Fruit fly (Drosophila melanogaster) whole organism, prepupa: Measurements from ENCODE around the gene Oatp33Ea.

Experiments used
- Blimp-1 ChIP-seq: fragments of 200-800 bp; sonication (Bioruptor generic); optimal IDR thresholded peaks from 3 replicates; lab custom pipeline; 2017; ENCODE audit warnings: missing biosample characterization, missing genetic modification characterization, mild to moderate bottlenecking, moderate library complexity, missing genetic modification reagents
- CG10631 ChIP-seq: fragments of 200-800 bp; sonication (Bioruptor generic); optimal IDR thresholded peaks from 2 replicates; lab custom pipeline; 2016; ENCODE audit warnings: missing biosample characterization, missing genetic modification characterization
- CG11294 ChIP-seq: fragments of 200-800 bp; sonication (Bioruptor generic); IDR thresholded peaks from 2 replicates; pipeline ENCODE4 v1.3.6; 2022; ENCODE audit warnings: missing biosample characterization, missing genetic modification characterization
- CG11902 ChIP-seq: fragments of 200-800 bp; sonication (Bioruptor generic); optimal IDR thresholded peaks from 3 replicates; lab custom pipeline; 2016; ENCODE audit warnings: missing biosample characterization, missing genetic modification characterization
- CG15336 ChIP-seq: fragments of 200-800 bp; sonication (Bioruptor generic); IDR thresholded peaks from 2 replicates; pipeline ENCODE4 v1.3.6; 2022; ENCODE audit warnings: missing biosample characterization, missing genetic modification characterization
- CG16779 ChIP-seq: fragments of 200-800 bp; sonication (Bioruptor generic); optimal IDR thresholded peaks from 3 replicates; lab custom pipeline; 2017; ENCODE audit warnings: missing biosample characterization, mild to moderate bottlenecking, missing genetic modification characterization
- CG3032 ChIP-seq: fragments of 200-800 bp; optimal IDR thresholded peaks from 2 replicates; lab custom pipeline; 2019; ENCODE audit warnings: missing biosample characterization, mild to moderate bottlenecking, missing genetic modification characterization, moderate library complexity
- CG31627 ChIP-seq: fragments of 200-800 bp; sonication (Bioruptor generic); optimal IDR thresholded peaks from 3 replicates; lab custom pipeline; 2016; ENCODE audit warnings: missing biosample characterization, missing genetic modification characterization
- CG32006 ChIP-seq: fragments of 200-800 bp; sonication (Bioruptor generic); optimal IDR thresholded peaks from 3 replicates; lab custom pipeline; 2017; ENCODE audit warnings: missing biosample characterization, mild to moderate bottlenecking, missing genetic modification characterization
- CG6792 ChIP-seq: fragments of 200-800 bp; sonication (Bioruptor generic); optimal IDR thresholded peaks from 3 replicates; lab custom pipeline; 2016; ENCODE audit warnings: missing biosample characterization, missing genetic modification characterization
- CG6808 ChIP-seq: fragments of 200-800 bp; sonication (Bioruptor generic); optimal IDR thresholded peaks from 3 replicates; lab custom pipeline; 2017; ENCODE audit warnings: missing biosample characterization, missing genetic modification characterization, mild to moderate bottlenecking, moderate library complexity, missing genetic modification reagents
- CG6854 ChIP-seq: fragments of 200-800 bp; sonication (Bioruptor generic); optimal IDR thresholded peaks from 2 replicates; lab custom pipeline; 2017; ENCODE audit warnings: missing biosample characterization, mild to moderate bottlenecking, missing genetic modification characterization
- CG7368 ChIP-seq: fragments of 200-800 bp; sonication (Bioruptor generic); optimal IDR thresholded peaks from 3 replicates; lab custom pipeline; 2016; ENCODE audit warnings: missing biosample characterization, missing genetic modification characterization
- CG8119 ChIP-seq: fragments of 200-800 bp; sonication (Bioruptor generic); IDR thresholded peaks from 3 replicates; pipeline ENCODE4 v1.3.6; 2022; ENCODE audit warnings: missing biosample characterization, missing genetic modification characterization
- CG8319 ChIP-seq: fragments of 200-800 bp; sonication (Bioruptor generic); optimal IDR thresholded peaks from 3 replicates; lab custom pipeline; 2016; ENCODE audit warnings: missing biosample characterization, missing genetic modification characterization
- CG8632 ChIP-seq: fragments of 200-800 bp; sonication (Bioruptor generic); optimal IDR thresholded peaks from 3 replicates; lab custom pipeline; 2016; ENCODE audit warnings: missing biosample characterization, missing genetic modification characterization
- CG9139 ChIP-seq: fragments of 200-800 bp; sonication (Bioruptor generic); optimal IDR thresholded peaks from 3 replicates; lab custom pipeline; 2017; ENCODE audit warnings: missing biosample characterization, mild to moderate bottlenecking, missing genetic modification characterization
- Eip75B ChIP-seq: fragments of 200-800 bp; sonication (Bioruptor generic); optimal IDR thresholded peaks from 3 replicates; lab custom pipeline; 2016; ENCODE audit warnings: missing biosample characterization, missing genetic modification characterization
- Eip78C ChIP-seq: fragments of 200-800 bp; sonication (Bioruptor generic); peaks from one replicate; lab custom pipeline; 2016; ENCODE audit warnings: missing biosample characterization, missing genetic modification characterization
- Eip93F ChIP-seq: fragments of 200-800 bp; sonication (Bioruptor generic); optimal IDR thresholded peaks from 2 replicates; lab custom pipeline; 2016; ENCODE audit warnings: missing biosample characterization, mild to moderate bottlenecking, missing genetic modification characterization
- Ets21C ChIP-seq: fragments of 200-800 bp; sonication (Bioruptor generic); optimal IDR thresholded peaks from 3 replicates; lab custom pipeline; 2016; ENCODE audit warnings: missing biosample characterization, missing genetic modification characterization
- Gug ChIP-seq: fragments of 200-800 bp; sonication (Bioruptor generic); IDR thresholded peaks from 2 replicates; pipeline ENCODE4 v1.3.6; 2022; ENCODE audit warnings: missing biosample characterization, missing genetic modification characterization
- Hr38 ChIP-seq: sonication (Bioruptor generic); optimal IDR thresholded peaks from 2 replicates; lab custom pipeline; 2016; ENCODE audit warnings: missing biosample characterization, missing genetic modification characterization
- Hr4 ChIP-seq: fragments of 200-800 bp; sonication (Bioruptor generic); optimal IDR thresholded peaks from 3 replicates; lab custom pipeline; 2016; ENCODE audit warnings: missing biosample characterization, missing genetic modification characterization
- Lpt ChIP-seq: fragments of 200-800 bp; sonication (Bioruptor generic); optimal IDR thresholded peaks from 3 replicates; lab custom pipeline; 2016; ENCODE audit warnings: missing biosample characterization, missing genetic modification characterization
- Met ChIP-seq: fragments of 200-800 bp; sonication (Bioruptor generic); optimal IDR thresholded peaks from 3 replicates; lab custom pipeline; 2016; ENCODE audit warnings: missing biosample characterization, missing genetic modification characterization
- OdsH ChIP-seq: fragments of 200-800 bp; sonication (Bioruptor generic); optimal IDR thresholded peaks from 3 replicates; lab custom pipeline; 2016; ENCODE audit warnings: missing biosample characterization, missing genetic modification characterization
- Smox ChIP-seq: fragments of 200-800 bp; sonication (Bioruptor generic); optimal IDR thresholded peaks from 3 replicates; lab custom pipeline; 2016; ENCODE audit warnings: missing biosample characterization, missing genetic modification characterization
- Sox102F ChIP-seq: fragments of 200-800 bp; sonication (Bioruptor generic); optimal IDR thresholded peaks from 2 replicates; lab custom pipeline; 2016; ENCODE audit warnings: missing biosample characterization, mild to moderate bottlenecking, missing genetic modification characterization
- acj6 ChIP-seq: fragments of 200-800 bp; sonication (Bioruptor generic); optimal IDR thresholded peaks from 3 replicates; lab custom pipeline; 2016; ENCODE audit warnings: missing biosample characterization, missing genetic modification characterization
- cyc ChIP-seq: fragments of 200-800 bp; sonication (Bioruptor generic); optimal IDR thresholded peaks from 3 replicates; lab custom pipeline; 2016; ENCODE audit warnings: missing biosample characterization, missing genetic modification characterization
- dac ChIP-seq: fragments of 200-800 bp; sonication (Bioruptor generic); optimal IDR thresholded peaks from 2 replicates; lab custom pipeline; 2017; ENCODE audit warnings: missing biosample characterization, mild to moderate bottlenecking, missing genetic modification characterization
- dsx ChIP-seq: fragments of 200-800 bp; optimal IDR thresholded peaks from 3 replicates; lab custom pipeline; 2019; ENCODE audit warnings: missing biosample characterization, mild to moderate bottlenecking, missing genetic modification characterization, moderate library complexity; ENCODE audit not compliant: poor library complexity, severe bottlenecking
- esn ChIP-seq: fragments of 200-800 bp; sonication (Bioruptor generic); optimal IDR thresholded peaks from 2 replicates; lab custom pipeline; 2016; ENCODE audit warnings: missing biosample characterization, mild to moderate bottlenecking, missing genetic modification characterization, moderate library complexity
- fd85E ChIP-seq: fragments of 200-800 bp; sonication (Bioruptor generic); optimal IDR thresholded peaks from 3 replicates; lab custom pipeline; 2016; ENCODE audit warnings: missing biosample characterization, missing genetic modification characterization
- fkh ChIP-seq: fragments of 200-800 bp; sonication (Bioruptor generic); optimal IDR thresholded peaks from 3 replicates; lab custom pipeline; 2017; ENCODE audit warnings: missing biosample characterization, mild to moderate bottlenecking, missing genetic modification characterization, moderate library complexity
- lz ChIP-seq: fragments of 200-800 bp; sonication (Bioruptor generic); optimal IDR thresholded peaks from 3 replicates; lab custom pipeline; 2016; ENCODE audit warnings: missing biosample characterization, missing genetic modification characterization
- spab ChIP-seq: fragments of 200-800 bp; sonication (Bioruptor generic); optimal IDR thresholded peaks from 2 replicates; lab custom pipeline; 2017; ENCODE audit warnings: missing biosample characterization, mild to moderate bottlenecking, missing genetic modification characterization, missing genetic modification reagents

Gene Oatp33Ea

DNA sequence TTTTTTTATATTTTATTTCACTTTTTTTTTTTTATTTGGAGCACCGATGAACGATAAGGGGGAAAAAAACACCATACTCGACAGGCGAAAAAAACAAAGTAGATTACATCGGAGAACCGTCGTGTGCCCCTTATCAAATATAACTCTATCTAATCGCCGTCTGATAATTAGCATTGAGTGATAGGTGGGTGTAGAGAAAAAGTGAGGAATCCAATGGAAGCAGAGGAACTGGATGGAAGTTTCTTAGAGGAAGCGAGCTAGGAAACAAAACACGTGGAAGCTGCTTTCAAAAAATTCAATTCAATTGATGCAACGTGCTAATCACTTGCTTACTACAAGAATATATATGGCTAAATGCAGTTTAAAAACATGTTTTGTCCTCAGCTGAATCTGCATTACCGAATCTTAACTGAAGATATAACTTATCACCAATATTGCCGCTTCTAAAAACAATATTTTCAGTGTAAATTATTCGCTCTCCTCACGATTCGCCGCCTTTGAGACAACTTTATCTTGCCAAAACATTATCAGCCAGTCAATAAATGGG, 48.1 kb upstream of the Oatp33Ea start (continued):
- peak; percentile 21 for TF ChIP-seq CG31627
- TF ChIP-seq Eip78C (GFP tag; lab: Kevin White, UChicago) = peak; percentile 51
- peak; percentile 3 for TF ChIP-seq Smox (GFP tag; lab: Kevin White, UChicago)

DNA sequence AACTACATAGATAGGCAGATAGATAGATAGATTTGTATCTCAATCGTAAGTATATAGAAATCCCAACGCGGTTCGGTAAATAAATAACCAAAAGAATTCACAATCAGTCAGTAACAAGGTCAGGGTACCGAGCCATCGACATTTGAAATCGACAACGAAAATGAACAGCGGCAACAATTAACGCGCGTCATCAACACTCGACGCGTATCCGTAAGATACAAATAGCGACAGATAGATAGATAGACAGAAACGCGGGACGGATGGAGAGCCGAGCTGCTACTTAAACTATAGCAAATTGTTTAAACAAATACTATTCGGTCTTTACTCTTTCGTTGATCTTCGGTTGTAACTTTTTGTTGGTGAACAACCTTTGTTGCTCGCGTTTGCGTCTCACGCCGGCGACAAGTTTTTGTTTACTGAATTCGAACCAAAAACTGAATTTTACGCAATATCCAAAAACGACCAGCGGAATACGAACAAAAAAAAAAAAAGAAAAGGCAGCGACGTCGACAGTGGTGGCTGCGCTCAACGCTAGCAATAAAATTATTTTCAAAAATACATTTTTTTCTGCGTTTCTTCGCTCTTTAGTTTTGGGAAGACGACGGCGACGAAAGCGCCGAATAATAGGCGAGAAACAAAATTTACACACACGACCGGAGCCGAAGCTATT, 47.5 kb upstream of the Oatp33Ea start:
- TF ChIP-seq fkh (GFP tag; lab: Kevin White, UChicago) (peak; percentile 53), Eip75B (GFP tag; lab: Kevin White, UChicago) (no peak), CG6854 (GFP tag; lab: Kevin White, UChicago) (no peak), fd85E (GFP tag; lab: Kevin White, UChicago) (no peak), CG3032 (tag; lab: Kevin White, UChicago) (no peak), CG8119 (GFP tag; lab: Robert Waterston, UW) (peak; percentile 42; the same call in 2 of the 3 replicates), CG15336 (GFP tag; lab: Robert Waterston, UW) (0 out of 2 replicates have a peak, but pooled peaks have one; percentile 17), Eip93F (GFP tag; lab: Kevin White, UChicago) (peak; percentile 82), Lpt (GFP tag; lab: Kevin White, UChicago) (no peak), Gug (GFP tag; lab: Robert Waterston, UW) (no peak)

DNA sequence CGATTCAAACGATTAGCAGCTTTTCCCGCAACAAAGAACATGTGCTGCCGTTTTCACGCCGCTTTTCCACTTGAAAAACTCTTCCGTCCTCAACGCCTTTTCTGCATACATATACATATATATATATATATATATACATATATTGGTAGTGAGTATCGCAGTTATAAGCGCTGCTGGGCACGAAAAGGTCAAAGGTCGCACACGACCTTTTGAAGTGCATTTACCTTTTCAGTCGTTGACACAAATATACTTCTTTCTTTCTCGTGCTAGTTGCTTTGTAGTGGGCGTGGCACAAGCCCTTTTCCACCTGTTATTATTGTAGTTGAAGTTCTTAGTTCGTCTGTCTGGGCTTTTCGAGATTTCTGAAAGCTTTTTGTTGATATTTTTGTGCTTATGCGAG, 43.7 kb upstream of the Oatp33Ea start:
- TF ChIP-seq CG7368 (GFP tag; lab: Kevin White, UChicago) (no peak), CG11902 (no peak), OdsH (GFP tag; lab: Kevin White, UChicago) (no peak), esn (no peak), CG10631 (GFP tag; lab: Kevin White, UChicago) (no peak), CG6792 (GFP tag; lab: Kevin White, UChicago) (no peak), dsx (GFP tag; lab: Kevin White, UChicago) (no peak), CG11294 (GFP tag; lab: Robert Waterston, UW) (no peak)

DNA sequence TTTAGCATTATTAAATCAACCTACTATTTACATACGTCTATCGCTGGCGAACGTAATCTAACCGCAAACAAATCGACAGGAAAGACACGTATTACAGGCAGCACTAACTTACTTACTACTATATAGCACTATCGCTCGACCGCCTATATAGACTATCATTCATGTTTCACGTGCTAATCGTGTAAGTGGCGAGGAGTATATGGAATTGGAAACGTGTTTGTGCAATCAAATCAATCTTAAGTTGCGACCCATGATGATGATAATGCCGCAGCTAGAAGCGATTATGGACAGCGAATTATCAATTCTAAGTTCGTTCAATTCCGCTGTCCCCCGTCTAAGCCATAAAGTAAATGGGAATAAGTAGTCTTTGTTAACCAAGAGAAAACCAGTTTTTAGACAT, 42.1 kb upstream of the Oatp33Ea start:
- TF ChIP-seq Met (GFP tag; lab: Kevin White, UChicago) (no peak), OdsH (GFP tag; lab: Kevin White, UChicago) (no peak), Sox102F (GFP tag; lab: Kevin White, UChicago) (no peak)

DNA sequence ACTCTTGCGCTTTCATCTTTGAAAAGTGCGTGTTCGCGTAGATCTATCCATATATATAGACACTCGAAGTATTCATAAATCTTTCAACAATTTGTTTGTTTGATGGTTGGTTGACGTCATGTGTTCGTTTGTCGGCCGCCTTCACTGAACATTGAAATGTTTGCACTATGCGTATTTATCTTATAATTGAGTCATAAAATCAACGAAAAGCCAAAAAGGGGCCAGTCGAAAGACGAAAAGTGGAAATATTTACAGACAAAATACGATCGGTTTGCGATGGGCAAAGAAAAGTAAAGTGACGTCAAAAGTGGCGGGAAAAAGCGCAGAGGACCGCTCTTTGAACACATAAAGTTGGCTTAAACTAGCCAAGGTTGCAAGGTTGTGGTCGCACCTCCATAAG, 41.6 kb upstream of the Oatp33Ea start:
- TF ChIP-seq Hr4 (GFP tag; lab: Kevin White, UChicago) = no peak
- TF ChIP-seq Eip78C (GFP tag; lab: Kevin White, UChicago) = peak; percentile 34
- peak; percentile 92 for TF ChIP-seq fkh (GFP tag; lab: Kevin White, UChicago)
- no peak for TF ChIP-seq CG6808 (GFP tag; lab: Kevin White, UChicago)

DNA sequence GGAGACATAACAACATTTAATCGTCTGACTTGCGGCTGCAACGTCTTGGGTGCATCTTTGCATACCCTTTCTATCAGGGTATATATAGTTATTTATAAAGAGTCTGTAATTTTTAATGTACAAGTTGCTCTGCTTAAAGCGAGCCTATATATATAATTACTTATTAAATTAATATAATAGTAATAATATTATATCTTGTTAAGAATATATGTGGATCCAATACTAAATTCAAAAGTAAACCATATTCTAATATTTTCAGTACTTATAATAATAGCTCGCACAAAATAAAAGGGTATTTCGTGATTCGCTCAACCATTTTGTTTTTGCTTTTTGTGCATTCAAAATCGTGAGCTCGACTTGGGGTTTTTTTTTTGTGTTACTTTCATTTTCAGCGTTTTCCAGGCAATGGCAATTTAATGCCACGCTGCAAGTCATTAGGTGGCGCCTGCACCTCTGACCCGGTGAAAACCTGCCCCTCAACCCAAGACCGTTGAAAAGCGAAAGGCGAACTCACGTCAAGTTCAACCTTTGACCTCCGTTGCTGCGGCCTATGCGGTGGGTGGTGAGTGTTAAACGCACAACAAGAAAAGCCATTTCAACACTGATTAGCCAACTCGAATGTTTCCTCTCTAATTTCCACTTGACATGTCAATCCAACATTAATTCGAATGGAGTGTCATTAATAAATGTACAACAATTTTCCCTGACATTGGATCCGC, 40.3 kb upstream of the Oatp33Ea start:
- TF ChIP-seq acj6 (GFP tag; lab: Kevin White, UChicago) = no peak
- TF ChIP-seq Eip78C (GFP tag; lab: Kevin White, UChicago) = peak; percentile 50
- peak; percentile 31 for TF ChIP-seq CG8632 (GFP tag; lab: Kevin White, UChicago)
- no peak for TF ChIP-seq CG16779
- TF ChIP-seq CG32006 (GFP tag; lab: Kevin White, UChicago) = peak; percentile 65
- TF ChIP-seq Ets21C (GFP tag; lab: Kevin White, UChicago) = no peak
- no peak for TF ChIP-seq CG7368 (GFP tag; lab: Kevin White, UChicago)
- no peak for TF ChIP-seq CG9139
- no peak for TF ChIP-seq cyc
- TF ChIP-seq Hr4 (GFP tag; lab: Kevin White, UChicago) = peak; percentile 5
- no peak for TF ChIP-seq fkh (GFP tag; lab: Kevin White, UChicago)
- no peak for TF ChIP-seq CG8319 (GFP tag; lab: Kevin White, UChicago)
- no peak for TF ChIP-seq Hr38 (GFP tag; lab: Kevin White, UChicago)
- no peak for TF ChIP-seq spab
- no peak for TF ChIP-seq dac (GFP tag; lab: Kevin White, UChicago)
- TF ChIP-seq CG3032 (tag; lab: Kevin White, UChicago) = no peak
- no peak for TF ChIP-seq esn
- TF ChIP-seq Blimp-1 = no peak
- no peak for TF ChIP-seq Eip75B (GFP tag; lab: Kevin White, UChicago)
- no peak for TF ChIP-seq lz
- TF ChIP-seq OdsH (GFP tag; lab: Kevin White, UChicago) = peak; percentile 6
